Worm (Caenorhabditis elegans) whole organism, late embryonic: Measurements from ENCODE around the gene C44C10.3.

Experiments used
- ahr-1 ChIP-seq: sonication (generic microtip); optimal IDR thresholded peaks from 2 replicates; lab custom pipeline; 2016; ENCODE audit warnings: missing genetic modification characterization, missing compliant biosample characterization
- ama-1 ChIP-seq: fragments of 150-350 bp; optimal IDR thresholded peaks from 2 replicates; lab custom pipeline; 2014
- ceh-14 ChIP-seq: sonication (generic microtip); optimal IDR thresholded peaks from 2 replicates; lab custom pipeline; 2016; ENCODE audit warnings: missing genotype, missing genetic modification characterization, missing compliant biosample characterization
- ceh-19 ChIP-seq: fragments of 200-800 bp; sonication (Bioruptor generic); optimal IDR thresholded peaks from 2 replicates; lab custom pipeline; 2018; ENCODE audit warnings: mild to moderate bottlenecking, missing genetic modification characterization, missing compliant biosample characterization
- ceh-2 ChIP-seq: sonication (generic microtip); optimal IDR thresholded peaks from 2 replicates; lab custom pipeline; 2016; ENCODE audit warnings: missing genotype, missing genetic modification characterization, missing compliant biosample characterization
- ceh-24 ChIP-seq: sonication (generic microtip); optimal IDR thresholded peaks from 2 replicates; lab custom pipeline; 2016; ENCODE audit warnings: mild to moderate bottlenecking, missing genetic modification characterization, missing compliant biosample characterization
- ceh-9 ChIP-seq: sonication (generic microtip); optimal IDR thresholded peaks from 2 replicates; lab custom pipeline; 2016; ENCODE audit warnings: mild to moderate bottlenecking, missing genetic modification characterization, inconsistent platforms, missing compliant biosample characterization
- fkh-10 ChIP-seq: fragments of 150-350 bp; optimal IDR thresholded peaks from 2 replicates; lab custom pipeline; 2014; ENCODE audit warnings: missing biosample characterization, missing genetic modification reagents, missing genetic modification characterization
- hlh-15 ChIP-seq: sonication (generic microtip); optimal IDR thresholded peaks from 2 replicates; lab custom pipeline; 2016; ENCODE audit warnings: missing genetic modification characterization, missing compliant biosample characterization
- lin-11 ChIP-seq: fragments of 200-800 bp; sonication (Bioruptor generic); optimal IDR thresholded peaks from 2 replicates; lab custom pipeline; 2018; ENCODE audit warnings: mild to moderate bottlenecking, missing genetic modification characterization, missing compliant biosample characterization
- odd-2 ChIP-seq: sonication (generic microtip); optimal IDR thresholded peaks from 2 replicates; lab custom pipeline; 2017; ENCODE audit warnings: antibody characterized with exemption, mild to moderate bottlenecking, missing genetic modification characterization, missing compliant biosample characterization
- pag-3 ChIP-seq: sonication (generic microtip); optimal IDR thresholded peaks from 2 replicates; lab custom pipeline; 2016; ENCODE audit warnings: missing compliant biosample characterization, missing genetic modification characterization, borderline replicate concordance
- pat-9 ChIP-seq: fragments of 200-800 bp; sonication (Bioruptor generic); optimal IDR thresholded peaks from 2 replicates; lab custom pipeline; 2018; ENCODE audit warnings: mild to moderate bottlenecking, missing genetic modification characterization, moderate library complexity, missing compliant biosample characterization
- rnt-1 ChIP-seq: sonication (generic microtip); optimal IDR thresholded peaks from 2 replicates; lab custom pipeline; 2016; ENCODE audit warnings: missing genetic modification characterization, missing compliant biosample characterization
- syd-9 ChIP-seq: sonication (generic microtip); optimal IDR thresholded peaks from 2 replicates; lab custom pipeline; 2016; ENCODE audit warnings: mild to moderate bottlenecking, missing genetic modification characterization, moderate library complexity, missing compliant biosample characterization
- ttx-3 ChIP-seq: sonication (generic microtip); optimal IDR thresholded peaks from 2 replicates; lab custom pipeline; 2016; ENCODE audit warnings: missing genetic modification reagents, missing genetic modification characterization, missing compliant biosample characterization
- unc-3 ChIP-seq, 2 experiments: fragments of 200-800 bp in 1 of 2; sonication (Bioruptor generic) in 1 of 2; sonication (generic microtip) in 1 of 2; conservative IDR thresholded peaks in 1 of 2; optimal IDR thresholded peaks in 1 of 2; 2 replicates each; pipeline versions ENCODE4 v1.3.6 to Lab custom; 2016 to 2022; ENCODE audit warnings: missing compliant biosample characterization in 2 of 2, missing genetic modification characterization in 2 of 2, missing genetic modification reagents in 1 of 2
- unc-55 ChIP-seq: sonication (generic microtip); optimal IDR thresholded peaks from 2 replicates; lab custom pipeline; 2017; ENCODE audit warnings: missing biosample characterization, missing genetic modification reagents, missing genetic modification characterization
- unc-86 ChIP-seq: sonication (generic microtip); optimal IDR thresholded peaks from 2 replicates; lab custom pipeline; 2016; ENCODE audit warnings: missing genetic modification characterization, missing compliant biosample characterization
- ztf-16 ChIP-seq: sonication (generic microtip); optimal IDR thresholded peaks from 2 replicates; lab custom pipeline; 2017; ENCODE audit warnings: missing genetic modification characterization, missing compliant biosample characterization

C44C10.3 gene

ce11 chrX:11752289-11752688 lies 50.0 kb downstream of the C44C10.3 start:
- TF ChIP-seq ttx-3 (tag; lab: Kevin White, UChicago) (no peak), hlh-15 (tag; lab: Kevin White, UChicago) (no peak), lin-11 (tag; lab: Kevin White, UChicago) (no peak), rnt-1 (tag; lab: Kevin White, UChicago) (no peak), syd-9 (tag; lab: Kevin White, UChicago) (no peak), unc-3 (GFP tag; conservative IDR thresholded peaks at IDR 0.05; lab: Robert Waterston, UW) (no peak), unc-3 (tag; optimal IDR thresholded peaks at IDR 0.05; lab: Kevin White, UChicago) (no peak), ztf-16 (tag; lab: Kevin White, UChicago) (no peak), ahr-1 (tag; lab: Kevin White, UChicago) (no peak), pat-9 (tag; lab: Kevin White, UChicago) (no peak), ceh-9 (no peak), unc-86 (tag; lab: Kevin White, UChicago) (no peak), ceh-14 (tag; lab: Kevin White, UChicago) (no peak), fkh-10 (no peak), unc-55 (GFP tag; lab: Kevin White, UChicago) (no peak), pag-3 (tag; lab: Kevin White, UChicago) (no peak), ceh-24 (tag; lab: Kevin White, UChicago) (no peak), odd-2 (no peak), ama-1 (lab: Kevin White, UChicago) (no peak), ceh-19 (GFP tag; lab: Kevin White, UChicago) (no peak)

ce11 chrX:11753155-11753554 lies 50.8 kb downstream of the C44C10.3 start:
- TF ChIP-seq ceh-2 (tag; lab: Kevin White, UChicago) (no peak), ttx-3 (tag; lab: Kevin White, UChicago) (peak; percentile 6)
